Worm (Caenorhabditis elegans): Measurements from ENCODE around the gene W01C8.1.

DNA sequence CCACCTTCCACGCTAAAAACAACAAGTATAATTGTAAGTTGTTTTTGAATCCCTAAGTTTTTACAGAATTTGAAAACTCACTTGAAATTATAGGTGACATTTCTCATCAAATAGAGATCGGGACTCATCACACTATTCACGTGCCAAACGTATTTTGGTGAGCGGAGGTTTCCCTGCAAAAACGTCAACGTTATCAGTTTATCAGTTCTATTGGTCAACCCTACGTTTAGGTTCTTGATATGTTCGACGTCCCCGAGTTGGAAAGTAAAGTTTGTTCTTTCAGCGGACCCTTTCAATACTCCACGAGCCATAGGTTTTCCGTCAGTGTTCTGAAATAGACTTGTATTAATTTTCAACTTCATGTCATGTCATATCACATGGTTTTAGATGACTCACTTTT, 3.2 kb downstream of the W01C8.1 start:
- TF ChIP-seq nfya-1 (tag; optimal IDR thresholded peaks at IDR 0.05; ENCODE audit: insufficient read depth) (no peak), nhr-77 (tag; optimal IDR thresholded peaks at IDR 0.05) (no peak), pha-4 (tag; optimal IDR thresholded peaks at IDR 0.05) (no peak), fkh-10 (GFP tag; optimal IDR thresholded peaks at IDR 0.05) (no peak), snpc-4 (tag; optimal IDR thresholded peaks at IDR 0.05) (no peak), fkh-2 (tag; optimal IDR thresholded peaks at IDR 0.05) (no peak), aly-2 (tag; optimal IDR thresholded peaks at IDR 0.05) (no peak), ztf-4 (tag; optimal IDR thresholded peaks at IDR 0.05) (no peak), ama-1 (optimal IDR thresholded peaks at IDR 0.05) (no peak), nhr-43 (tag; optimal IDR thresholded peaks at IDR 0.05; ENCODE audit: poor library complexity, severe bottlenecking) (no peak), lin-15B (tag; optimal IDR thresholded peaks at IDR 0.05) (no peak), ZK546.5 (tag; optimal IDR thresholded peaks at IDR 0.05) (no peak), ztf-11 (tag; optimal IDR thresholded peaks at IDR 0.05) (no peak)
